Worm (Caenorhabditis elegans) whole organism, late embryonic: Measurements from ENCODE around the gene F46B3.1.
"Not testable (repeated sequence)": the region's sequence is repeated elsewhere in the genome, so short reads cannot be mapped to it uniquely, and the experiment has no call there.

Experiments
- T23F11.4 ChIP-seq: fragments of 200-800 bp; sonication (Bioruptor generic); optimal IDR thresholded peaks from 2 replicates; lab custom pipeline; 2018; ENCODE audit warnings: mild to moderate bottlenecking, missing genetic modification characterization, missing compliant biosample characterization
- Y22D7AL.16 ChIP-seq: sonication (generic microtip); optimal IDR thresholded peaks from 2 replicates; lab custom pipeline; 2016; ENCODE audit warnings: missing genetic modification characterization, missing compliant biosample characterization
- ahr-1 ChIP-seq: sonication (generic microtip); optimal IDR thresholded peaks from 2 replicates; lab custom pipeline; 2016; ENCODE audit warnings: missing genetic modification characterization, missing compliant biosample characterization
- ama-1 ChIP-seq: fragments of 150-350 bp; optimal IDR thresholded peaks from 2 replicates; lab custom pipeline; 2014
- ceh-14 ChIP-seq: sonication (generic microtip); optimal IDR thresholded peaks from 2 replicates; lab custom pipeline; 2016; ENCODE audit warnings: missing genotype, missing genetic modification characterization, missing compliant biosample characterization
- ceh-18 ChIP-seq: sonication (generic microtip); optimal IDR thresholded peaks from 2 replicates; lab custom pipeline; 2016; ENCODE audit warnings: missing genetic modification characterization, missing compliant biosample characterization
- ceh-19 ChIP-seq: fragments of 200-800 bp; sonication (Bioruptor generic); optimal IDR thresholded peaks from 2 replicates; lab custom pipeline; 2018; ENCODE audit warnings: mild to moderate bottlenecking, missing genetic modification characterization, missing compliant biosample characterization
- ceh-22 ChIP-seq: sonication (generic microtip); optimal IDR thresholded peaks from 2 replicates; lab custom pipeline; 2017; ENCODE audit warnings: missing biosample characterization, missing genetic modification characterization
- ceh-24 ChIP-seq: sonication (generic microtip); optimal IDR thresholded peaks from 2 replicates; lab custom pipeline; 2016; ENCODE audit warnings: mild to moderate bottlenecking, missing genetic modification characterization, missing compliant biosample characterization
- ceh-45 ChIP-seq: fragments of 200-800 bp; sonication (Bioruptor generic); IDR thresholded peaks from 2 replicates; pipeline ENCODE4 v1.3.6; 2022; ENCODE audit warnings: missing genetic modification reagents, missing genetic modification characterization, missing compliant biosample characterization
- ceh-48 ChIP-seq: sonication (generic microtip); optimal IDR thresholded peaks from 2 replicates; lab custom pipeline; 2016; ENCODE audit warnings: missing genetic modification characterization, inconsistent platforms, missing compliant biosample characterization
- ceh-9 ChIP-seq: sonication (generic microtip); optimal IDR thresholded peaks from 2 replicates; lab custom pipeline; 2016; ENCODE audit warnings: mild to moderate bottlenecking, missing genetic modification characterization, inconsistent platforms, missing compliant biosample characterization
- dmd-4 ChIP-seq: sonication (generic microtip); optimal IDR thresholded peaks from 2 replicates; lab custom pipeline; 2016; ENCODE audit warnings: borderline replicate concordance, missing genetic modification characterization, missing compliant biosample characterization
- elt-4 ChIP-seq: sonication (generic microtip); optimal IDR thresholded peaks from 2 replicates; lab custom pipeline; 2016; ENCODE audit warnings: missing genetic modification characterization, missing compliant biosample characterization
- eyg-1 ChIP-seq: sonication (generic microtip); optimal IDR thresholded peaks from 2 replicates; lab custom pipeline; 2016; ENCODE audit warnings: missing genotype, missing genetic modification characterization, missing compliant biosample characterization
- fax-1 ChIP-seq: sonication (generic microtip); optimal IDR thresholded peaks from 2 replicates; lab custom pipeline; 2016; ENCODE audit warnings: missing genotype, missing genetic modification characterization, missing compliant biosample characterization
- fkh-10 ChIP-seq: fragments of 150-350 bp; optimal IDR thresholded peaks from 2 replicates; lab custom pipeline; 2014; ENCODE audit warnings: missing biosample characterization, missing genetic modification reagents, missing genetic modification characterization
- fkh-6 ChIP-seq: sonication (generic microtip); optimal IDR thresholded peaks from 2 replicates; lab custom pipeline; 2016; ENCODE audit warnings: missing genetic modification characterization, missing compliant biosample characterization
- gmeb-2 ChIP-seq: sonication (generic microtip); optimal IDR thresholded peaks from 2 replicates; lab custom pipeline; 2016; ENCODE audit warnings: missing genetic modification characterization, inconsistent platforms, missing compliant biosample characterization
- hlh-13 ChIP-seq: fragments of 200-800 bp; sonication (Bioruptor generic); optimal IDR thresholded peaks from 2 replicates; lab custom pipeline; 2018; ENCODE audit warnings: mild to moderate bottlenecking, missing genetic modification characterization, missing compliant biosample characterization
- hlh-15 ChIP-seq: sonication (generic microtip); optimal IDR thresholded peaks from 2 replicates; lab custom pipeline; 2016; ENCODE audit warnings: missing genetic modification characterization, missing compliant biosample characterization
- hlh-30 ChIP-seq: sonication (generic microtip); optimal IDR thresholded peaks from 2 replicates; lab custom pipeline; 2017; ENCODE audit warnings: antibody characterized with exemption, missing genetic modification characterization, missing compliant biosample characterization; ENCODE audit not compliant: insufficient read depth
- hlh-6 ChIP-seq: sonication (generic microtip); optimal IDR thresholded peaks from 2 replicates; lab custom pipeline; 2016; ENCODE audit warnings: missing genotype, missing genetic modification characterization, missing compliant biosample characterization
- hlh-8 ChIP-seq: sonication (generic microtip); optimal IDR thresholded peaks from 2 replicates; lab custom pipeline; 2016; ENCODE audit warnings: missing genotype, missing genetic modification characterization, missing compliant biosample characterization
- mec-3 ChIP-seq: sonication (generic microtip); optimal IDR thresholded peaks from 2 replicates; lab custom pipeline; 2016; ENCODE audit warnings: borderline replicate concordance, missing genetic modification characterization, missing compliant biosample characterization
- nfya-1 ChIP-seq: sonication (generic microtip); optimal IDR thresholded peaks from 2 replicates; lab custom pipeline; 2017; ENCODE audit warnings: missing genetic modification characterization, mild to moderate bottlenecking, missing compliant biosample characterization, antibody characterized with exemption, moderate library complexity
- nhr-11 ChIP-seq: fragments of 150-350 bp; optimal IDR thresholded peaks from 2 replicates; lab custom pipeline; 2014; ENCODE audit warnings: missing biosample characterization, missing genetic modification characterization
- nhr-232 ChIP-seq: sonication (generic microtip); optimal IDR thresholded peaks from 2 replicates; lab custom pipeline; 2016; ENCODE audit warnings: missing genetic modification characterization, missing compliant biosample characterization
- odd-2 ChIP-seq: sonication (generic microtip); optimal IDR thresholded peaks from 2 replicates; lab custom pipeline; 2017; ENCODE audit warnings: antibody characterized with exemption, mild to moderate bottlenecking, missing genetic modification characterization, missing compliant biosample characterization
- pax-1 ChIP-seq: fragments of 150-350 bp; optimal IDR thresholded peaks from 2 replicates; lab custom pipeline; 2014; ENCODE audit warnings: missing biosample characterization, missing genetic modification characterization
- pros-1 ChIP-seq: fragments of 150-350 bp; optimal IDR thresholded peaks from 2 replicates; lab custom pipeline; 2014; ENCODE audit warnings: missing biosample characterization, missing genetic modification reagents, missing genetic modification characterization
- rnt-1 ChIP-seq: sonication (generic microtip); optimal IDR thresholded peaks from 2 replicates; lab custom pipeline; 2016; ENCODE audit warnings: missing genetic modification characterization, missing compliant biosample characterization
- sdc-2 ChIP-seq: sonication (generic microtip); optimal IDR thresholded peaks from 2 replicates; lab custom pipeline; 2016; ENCODE audit warnings: missing genotype, missing genetic modification characterization, missing compliant biosample characterization
- syd-9 ChIP-seq: sonication (generic microtip); optimal IDR thresholded peaks from 2 replicates; lab custom pipeline; 2016; ENCODE audit warnings: mild to moderate bottlenecking, missing genetic modification characterization, moderate library complexity, missing compliant biosample characterization
- tbx-7 ChIP-seq: sonication (generic microtip); optimal IDR thresholded peaks from 2 replicates; lab custom pipeline; 2016; ENCODE audit warnings: missing genotype, missing genetic modification characterization, missing compliant biosample characterization
- unc-3 ChIP-seq, 2 experiments: fragments of 200-800 bp in 1 of 2; sonication (Bioruptor generic) in 1 of 2; sonication (generic microtip) in 1 of 2; conservative IDR thresholded peaks in 1 of 2; optimal IDR thresholded peaks in 1 of 2; 2 replicates each; pipeline versions ENCODE4 v1.3.6 to Lab custom; 2016 to 2022; ENCODE audit warnings: missing compliant biosample characterization in 2 of 2, missing genetic modification characterization in 2 of 2, missing genetic modification reagents in 1 of 2
- unc-55 ChIP-seq: sonication (generic microtip); optimal IDR thresholded peaks from 2 replicates; lab custom pipeline; 2017; ENCODE audit warnings: missing biosample characterization, missing genetic modification reagents, missing genetic modification characterization
- ztf-16 ChIP-seq: sonication (generic microtip); optimal IDR thresholded peaks from 2 replicates; lab custom pipeline; 2017; ENCODE audit warnings: missing genetic modification characterization, missing compliant biosample characterization

The F46B3.1 gene

DNA sequence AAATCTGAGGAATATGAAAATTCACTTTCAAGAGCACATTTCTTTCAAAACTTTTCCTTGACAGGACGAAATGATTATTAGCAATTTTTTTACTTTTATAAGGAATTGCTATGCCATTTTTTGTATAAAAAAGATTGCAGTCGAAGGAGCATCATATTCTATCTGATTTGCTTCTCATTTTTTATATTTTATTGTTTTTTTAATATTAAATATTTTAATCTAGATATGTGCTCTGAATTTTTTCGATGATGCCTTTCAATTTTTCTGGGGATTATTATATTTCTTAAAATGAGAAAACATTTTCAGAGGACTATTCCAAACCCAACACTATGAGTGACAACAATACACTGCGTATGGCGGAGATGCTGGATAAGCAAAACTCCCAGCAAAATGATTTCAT, 32.9 kb downstream of the F46B3.1 start, which contains the start of gene F26F2.13:
TSS of gene F26F2.13 (plus strand) at position 301 of the 400 bp plus-strand sequence.
- TF ChIP-seq nhr-11 (tag; lab: Kevin White, UChicago); unc-3 (GFP tag; conservative IDR thresholded peaks at IDR 0.05; lab: Robert Waterston, UW); unc-3 (tag; optimal IDR thresholded peaks at IDR 0.05; lab: Kevin White, UChicago); unc-55 (GFP tag; lab: Kevin White, UChicago): not testable (repeated sequence)

ce11 chrV:20561795-20562194, 35.2 kb downstream of the F46B3.1 start, which contains the start of gene F26F2.1:
Gene F26F2.1 (minus strand): TSS chrV:20561895.
- TF ChIP-seq ceh-18 (tag; lab: Kevin White, UChicago) (no peak), syd-9 (no peak), rnt-1 (tag; lab: Kevin White, UChicago) (no peak), pax-1 (no peak), hlh-6 (tag; lab: Kevin White, UChicago) (no peak), hlh-30 (tag; lab: Kevin White, UChicago) (no peak), mec-3 (tag; lab: Kevin White, UChicago) (no peak), ahr-1 (tag; lab: Kevin White, UChicago) (no peak), fkh-10 (no peak), odd-2 (tag; lab: Kevin White, UChicago) (no peak), ceh-48 (tag; lab: Kevin White, UChicago) (no peak), nfya-1 (no peak), ceh-14 (no peak), hlh-13 (GFP tag; lab: Kevin White, UChicago) (no peak), ztf-16 (tag; lab: Kevin White, UChicago) (no peak), ceh-22 (tag; lab: Kevin White, UChicago) (no peak), ama-1 (lab: Kevin White, UChicago) (no peak), nhr-11 (tag; lab: Kevin White, UChicago) (no peak), elt-4 (tag; lab: Kevin White, UChicago) (no peak), fax-1 (tag; lab: Kevin White, UChicago) (no peak)

DNA sequence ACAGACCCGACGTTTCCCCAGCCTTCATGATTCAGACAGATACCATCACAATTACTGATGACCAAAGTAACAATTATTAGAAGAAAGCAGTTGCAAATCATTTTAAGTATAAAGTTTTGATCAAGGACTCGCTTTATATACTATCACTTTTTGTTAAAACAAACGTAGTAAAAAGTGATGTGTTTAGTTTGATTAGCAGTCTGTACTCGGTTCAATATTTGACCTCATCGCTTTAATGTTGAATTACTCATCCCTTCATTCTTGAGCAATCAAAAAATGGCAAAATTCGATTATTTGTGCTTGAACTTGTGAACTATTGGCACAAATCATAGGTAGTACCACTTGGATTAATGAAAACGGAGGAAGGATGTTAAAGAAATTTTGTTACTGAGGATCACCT, 38.7 kb downstream of the F46B3.1 start, which contains the start of gene abf-4:
TSS of gene abf-4 (minus strand) at position 101 of the 400 bp plus-strand sequence.
- TF ChIP-seq gmeb-2 (tag; lab: Kevin White, UChicago) = no peak
- TF ChIP-seq T23F11.4 (GFP tag; lab: Kevin White, UChicago) = no peak
- no peak for TF ChIP-seq pros-1 (tag; lab: Kevin White, UChicago)
- no peak for TF ChIP-seq sdc-2 (tag; lab: Kevin White, UChicago)
- TF ChIP-seq hlh-15 (tag; lab: Kevin White, UChicago) = no peak
- no peak for TF ChIP-seq dmd-4
- no peak for TF ChIP-seq unc-3 (GFP tag; conservative IDR thresholded peaks at IDR 0.05; lab: Robert Waterston, UW)
- no peak for TF ChIP-seq unc-3 (tag; optimal IDR thresholded peaks at IDR 0.05; lab: Kevin White, UChicago)
- TF ChIP-seq hlh-6 (tag; lab: Kevin White, UChicago) = no peak
- TF ChIP-seq ceh-9 (tag; lab: Kevin White, UChicago) = no peak
- TF ChIP-seq fkh-6 (tag; lab: Kevin White, UChicago) = no peak
- no peak for TF ChIP-seq pax-1
- TF ChIP-seq, all 69 proteins: peak for 0

DNA sequence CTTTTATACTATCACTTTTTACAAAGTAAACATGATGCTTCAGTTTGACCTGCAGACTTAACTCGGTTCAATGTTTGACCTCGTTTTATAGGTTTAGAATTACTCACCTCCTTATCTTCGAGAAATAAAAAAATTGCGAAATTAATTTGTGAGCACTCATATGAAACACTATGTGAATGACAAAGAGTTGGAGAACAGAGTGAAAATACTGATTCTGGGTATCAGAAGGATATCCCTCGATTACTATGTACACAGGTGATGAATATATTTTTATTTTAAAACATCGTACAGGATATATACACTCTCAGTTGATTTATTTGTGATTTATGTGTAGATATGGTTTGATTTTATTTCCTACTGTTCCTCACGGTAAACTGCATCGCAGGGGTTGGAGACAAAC, 40.7 kb downstream of the F46B3.1 start, which contains the start of gene Y38H6C.23:
TSS of gene Y38H6C.23 (minus strand) at position 101 of the 400 bp plus-strand sequence.
- TF ChIP-seq ceh-19 (no peak), sdc-2 (tag; lab: Kevin White, UChicago) (no peak), ceh-24 (tag; lab: Kevin White, UChicago) (no peak), hlh-6 (tag; lab: Kevin White, UChicago) (no peak), Y22D7AL.16 (tag; lab: Kevin White, UChicago) (no peak), hlh-8 (tag; lab: Kevin White, UChicago) (no peak), gmeb-2 (tag; lab: Kevin White, UChicago) (no peak), tbx-7 (no peak), nhr-232 (tag; lab: Kevin White, UChicago) (no peak), ceh-45 (no peak), hlh-13 (GFP tag; lab: Kevin White, UChicago) (no peak), eyg-1 (tag; lab: Kevin White, UChicago) (no peak), fkh-10 (no peak), pax-1 (no peak)
